Fruit fly (Drosophila melanogaster) whole organism, embryonic: ENCODE data around the gene Ide.

Experiments used
- B-H1 ChIP-seq: fragments of 200-800 bp; sonication (Bioruptor generic); IDR thresholded peaks from 3 replicates; pipeline ENCODE4 v1.3.6; 2022; ENCODE audit warnings: missing biosample characterization, missing genetic modification characterization
- B-H2 ChIP-seq: fragments of 200-800 bp; sonication (Bioruptor generic); optimal IDR thresholded peaks from 2 replicates; lab custom pipeline; 2018; ENCODE audit warnings: missing biosample characterization, mild to moderate bottlenecking, missing genetic modification characterization
- Bgb ChIP-seq: fragments of 200-800 bp; sonication (Bioruptor generic); IDR thresholded peaks from 2 replicates; pipeline ENCODE4 v1.3.6; 2022; ENCODE audit warnings: missing biosample characterization, missing genetic modification characterization; ENCODE audit not compliant: partially characterized antibody
- CG11456 ChIP-seq: fragments of 200-800 bp; sonication (Bioruptor generic); IDR thresholded peaks from 3 replicates; pipeline ENCODE4 v1.3.6; 2022; ENCODE audit warnings: missing biosample characterization, missing genetic modification characterization
- CG12219 ChIP-seq: fragments of 200-800 bp; sonication (Bioruptor generic); optimal IDR thresholded peaks from 3 replicates; lab custom pipeline; 2018; ENCODE audit warnings: missing biosample characterization, mild to moderate bottlenecking, missing genetic modification characterization
- CG13624 ChIP-seq: fragments of 200-800 bp; sonication (Bioruptor generic); optimal IDR thresholded peaks from 2 replicates; lab custom pipeline; 2016; ENCODE audit warnings: missing biosample characterization, missing genetic modification characterization
- CG15269 ChIP-seq: fragments of 200-800 bp; sonication (Bioruptor generic); optimal IDR thresholded peaks from 2 replicates; lab custom pipeline; 2018; ENCODE audit warnings: missing biosample characterization, mild to moderate bottlenecking, missing genetic modification characterization, moderate library complexity
- CG17359 ChIP-seq: fragments of 200-800 bp; sonication (Bioruptor generic); optimal IDR thresholded peaks from 3 replicates; lab custom pipeline; 2018; ENCODE audit warnings: missing biosample characterization, mild to moderate bottlenecking, missing genetic modification characterization, moderate library complexity
- CG17385 ChIP-seq: fragments of 200-800 bp; sonication (Bioruptor generic); optimal IDR thresholded peaks from 3 replicates; lab custom pipeline; 2018; ENCODE audit warnings: missing biosample characterization, mild to moderate bottlenecking, missing genetic modification characterization
- CG17802 ChIP-seq: fragments of 200-800 bp; sonication (Bioruptor generic); optimal IDR thresholded peaks from 2 replicates; lab custom pipeline; 2018; ENCODE audit warnings: missing biosample characterization, mild to moderate bottlenecking, missing genetic modification characterization, moderate library complexity
- CG18619 ChIP-seq: fragments of 200-800 bp; sonication (Bioruptor generic); optimal IDR thresholded peaks from 3 replicates; lab custom pipeline; 2017; ENCODE audit warnings: missing biosample characterization, mild to moderate bottlenecking, missing genetic modification characterization
- CG2875 ChIP-seq: fragments of 200-800 bp; sonication (Bioruptor generic); optimal IDR thresholded peaks from 2 replicates; lab custom pipeline; 2017; ENCODE audit warnings: missing biosample characterization, mild to moderate bottlenecking, missing genetic modification characterization, missing genetic modification reagents
- CG31365 ChIP-seq: fragments of 200-800 bp; sonication (Bioruptor generic); optimal IDR thresholded peaks from 2 replicates; lab custom pipeline; 2018; ENCODE audit warnings: missing biosample characterization, mild to moderate bottlenecking, missing genetic modification characterization
- CG33213 ChIP-seq: fragments of 200-800 bp; sonication (Bioruptor generic); optimal IDR thresholded peaks from 3 replicates; lab custom pipeline; 2016; ENCODE audit warnings: missing biosample characterization, missing genetic modification characterization
- CG4282 ChIP-seq: fragments of 200-800 bp; sonication (Bioruptor generic); optimal IDR thresholded peaks from 2 replicates; lab custom pipeline; 2016; ENCODE audit warnings: missing biosample characterization, missing genetic modification characterization
- CG4854 ChIP-seq: fragments of 200-800 bp; sonication (Bioruptor generic); optimal IDR thresholded peaks from 2 replicates; lab custom pipeline; 2016; ENCODE audit warnings: missing biosample characterization, missing genetic modification characterization, inconsistent platforms
- CG6272 ChIP-seq: fragments of 200-800 bp; sonication (Bioruptor generic); IDR thresholded peaks from 2 replicates; pipeline ENCODE4 v1.3.6; 2022; ENCODE audit warnings: missing biosample characterization, missing genetic modification characterization
- CG7556 ChIP-seq: fragments of 200-800 bp; sonication (Bioruptor generic); optimal IDR thresholded peaks from 2 replicates; lab custom pipeline; 2017; ENCODE audit warnings: missing biosample characterization, mild to moderate bottlenecking, missing genetic modification characterization
- CG7928 ChIP-seq: fragments of 200-800 bp; sonication (Bioruptor generic); optimal IDR thresholded peaks from 2 replicates; lab custom pipeline; 2017; ENCODE audit warnings: missing biosample characterization, mild to moderate bottlenecking, missing genetic modification characterization
- CG9727 ChIP-seq: fragments of 200-800 bp; sonication (Bioruptor generic); optimal IDR thresholded peaks from 3 replicates; lab custom pipeline; 2017; ENCODE audit warnings: missing biosample characterization, mild to moderate bottlenecking, missing genetic modification characterization
- CG9797 ChIP-seq: fragments of 200-800 bp; sonication (Bioruptor generic); optimal IDR thresholded peaks from 3 replicates; lab custom pipeline; 2018; ENCODE audit warnings: missing biosample characterization, mild to moderate bottlenecking, missing genetic modification characterization
- Dbx ChIP-seq: fragments of 200-800 bp; sonication (Bioruptor generic); IDR thresholded peaks from 3 replicates; pipeline ENCODE4 v1.3.6; 2022; ENCODE audit warnings: missing biosample characterization, missing genetic modification characterization
- Dip3 ChIP-seq: fragments of 200-800 bp; sonication (Bioruptor generic); optimal IDR thresholded peaks from 3 replicates; lab custom pipeline; 2016; ENCODE audit warnings: missing biosample characterization, missing genetic modification characterization
- E2f2 ChIP-seq: fragments of 200-800 bp; sonication (Bioruptor generic); IDR thresholded peaks from 2 replicates; pipeline ENCODE4 v1.3.6; 2022; ENCODE audit warnings: missing biosample characterization, missing genetic modification characterization
- Eip74EF ChIP-seq, 2 experiments: fragments of 200-800 bp in 1 of 2; fragments of >200 bp in 1 of 2; sonication (Bioruptor generic) in 1 of 2; optimal IDR thresholded peaks; 2 replicates each; lab custom pipeline; 2017 to 2019; ENCODE audit warnings: missing biosample characterization in 2 of 2, missing genetic modification characterization in 2 of 2, mild to moderate bottlenecking in 1 of 2, moderate library complexity in 1 of 2
- NK7.1 ChIP-seq: fragments of 200-800 bp; sonication (Bioruptor generic); optimal IDR thresholded peaks from 3 replicates; lab custom pipeline; 2016; ENCODE audit warnings: missing biosample characterization, missing genetic modification characterization
- Nf-YC ChIP-seq: fragments of 200-800 bp; optimal IDR thresholded peaks from 3 replicates; lab custom pipeline; 2019; ENCODE audit warnings: missing biosample characterization, mild to moderate bottlenecking, missing genetic modification characterization, moderate library complexity
- Ptx1 ChIP-seq: fragments of 200-800 bp; sonication (Bioruptor generic); IDR thresholded peaks from 2 replicates; pipeline ENCODE4 v1.3.6; 2022; ENCODE audit warnings: missing biosample characterization, missing genetic modification characterization
- Rfx ChIP-seq: fragments of 200-800 bp; sonication (Bioruptor generic); IDR thresholded peaks from 2 replicates; pipeline ENCODE4 v1.3.6; 2022; ENCODE audit warnings: missing biosample characterization, missing genetic modification characterization
- Vsx1 ChIP-seq: fragments of 200-800 bp; sonication (Bioruptor generic); optimal IDR thresholded peaks from 2 replicates; lab custom pipeline; 2017; ENCODE audit warnings: missing biosample characterization, mild to moderate bottlenecking, missing genetic modification characterization, missing genetic modification reagents
- al ChIP-seq: fragments of 200-800 bp; sonication (Bioruptor generic); IDR thresholded peaks from 2 replicates; pipeline ENCODE4 v1.3.6; 2022; ENCODE audit warnings: missing biosample characterization, missing genetic modification characterization
- cad ChIP-seq: fragments of >200 bp; optimal IDR thresholded peaks from 2 replicates; lab custom pipeline; 2017; ENCODE audit warnings: missing biosample characterization, missing genetic modification characterization
- caup ChIP-seq: fragments of 200-800 bp; sonication (Bioruptor generic); optimal IDR thresholded peaks from 3 replicates; lab custom pipeline; 2017; ENCODE audit warnings: missing biosample characterization, mild to moderate bottlenecking, missing genetic modification characterization, moderate library complexity; ENCODE audit not compliant: severe bottlenecking
- ewg ChIP-seq: fragments of 200-800 bp; sonication (Bioruptor generic); optimal IDR thresholded peaks from 3 replicates; lab custom pipeline; 2017; ENCODE audit warnings: mild to moderate bottlenecking, missing biosample characterization, missing genetic modification reagents, missing genetic modification characterization
- exex ChIP-seq: fragments of 200-800 bp; sonication (Bioruptor generic); optimal IDR thresholded peaks from 4 replicates; lab custom pipeline; 2018; ENCODE audit warnings: missing biosample characterization, mild to moderate bottlenecking, missing genetic modification characterization, moderate library complexity
- fu2 ChIP-seq: fragments of 200-800 bp; sonication (Bioruptor generic); optimal IDR thresholded peaks from 2 replicates; lab custom pipeline; 2016; ENCODE audit warnings: missing biosample characterization, missing genetic modification characterization
- ham ChIP-seq: fragments of 200-800 bp; sonication (Bioruptor generic); IDR thresholded peaks from 2 replicates; pipeline ENCODE4 v1.3.6; 2022; ENCODE audit warnings: missing biosample characterization, missing genetic modification characterization
- jigr1 ChIP-seq: fragments of 200-800 bp; sonication (Bioruptor generic); IDR thresholded peaks from 3 replicates; pipeline ENCODE4 v1.3.6; 2022; ENCODE audit warnings: missing biosample characterization, missing genetic modification characterization
- nom ChIP-seq: fragments of 200-800 bp; sonication (Bioruptor generic); optimal IDR thresholded peaks from 2 replicates; lab custom pipeline; 2017; ENCODE audit warnings: missing biosample characterization, missing genetic modification characterization, mild to moderate bottlenecking, moderate library complexity, missing genetic modification reagents
- odd ChIP-seq: fragments of 200-800 bp; sonication (Bioruptor generic); optimal IDR thresholded peaks from 2 replicates; lab custom pipeline; 2017; ENCODE audit warnings: missing biosample characterization, mild to moderate bottlenecking, missing genetic modification characterization
- psq ChIP-seq: fragments of 200-800 bp; sonication (Bioruptor generic); optimal IDR thresholded peaks from 2 replicates; lab custom pipeline; 2017; ENCODE audit warnings: missing biosample characterization, missing genetic modification characterization
- ranshi ChIP-seq: fragments of 200-800 bp; sonication (Bioruptor generic); IDR thresholded peaks from 2 replicates; pipeline ENCODE4 v1.3.6; 2022; ENCODE audit warnings: missing biosample characterization, missing genetic modification characterization
- sqz ChIP-seq: fragments of 200-800 bp; sonication (Bioruptor generic); optimal IDR thresholded peaks from 3 replicates; lab custom pipeline; 2018; ENCODE audit warnings: missing biosample characterization, mild to moderate bottlenecking, missing genetic modification characterization
- tll ChIP-seq, 2 experiments: fragments of 200-800 bp in 1 of 2; fragments of >200 bp in 1 of 2; sonication (Bioruptor generic) in 1 of 2; optimal IDR thresholded peaks; 2 replicates each; lab custom pipeline; 2017 to 2019; ENCODE audit warnings: missing biosample characterization in 2 of 2, missing genetic modification characterization in 2 of 2, mild to moderate bottlenecking in 1 of 2, moderate library complexity in 1 of 2
- twi ChIP-seq: fragments of 200-800 bp; optimal IDR thresholded peaks from 2 replicates; lab custom pipeline; 2019; ENCODE audit warnings: missing biosample characterization, mild to moderate bottlenecking, missing genetic modification characterization, moderate library complexity
- vnd ChIP-seq: fragments of 200-800 bp; sonication (Bioruptor generic); IDR thresholded peaks from 3 replicates; pipeline ENCODE4 v1.3.6; 2022; ENCODE audit warnings: missing biosample characterization, missing genetic modification characterization; ENCODE audit not compliant: partially characterized antibody
- vvl ChIP-seq: fragments of 200-800 bp; sonication (Bioruptor generic); IDR thresholded peaks from 2 replicates; pipeline ENCODE4 v1.3.6; 2022; ENCODE audit warnings: missing biosample characterization, missing genetic modification characterization
- z ChIP-seq: fragments of 200-800 bp; sonication (Bioruptor generic); IDR thresholded peaks from 3 replicates; pipeline ENCODE4 v1.3.6; 2022; ENCODE audit warnings: missing biosample characterization, missing genetic modification characterization
- zf30C ChIP-seq: fragments of 200-800 bp; sonication (Bioruptor generic); optimal IDR thresholded peaks from 3 replicates; lab custom pipeline; 2018; ENCODE audit warnings: missing biosample characterization, mild to moderate bottlenecking, missing genetic modification characterization

Ide gene

DNA sequence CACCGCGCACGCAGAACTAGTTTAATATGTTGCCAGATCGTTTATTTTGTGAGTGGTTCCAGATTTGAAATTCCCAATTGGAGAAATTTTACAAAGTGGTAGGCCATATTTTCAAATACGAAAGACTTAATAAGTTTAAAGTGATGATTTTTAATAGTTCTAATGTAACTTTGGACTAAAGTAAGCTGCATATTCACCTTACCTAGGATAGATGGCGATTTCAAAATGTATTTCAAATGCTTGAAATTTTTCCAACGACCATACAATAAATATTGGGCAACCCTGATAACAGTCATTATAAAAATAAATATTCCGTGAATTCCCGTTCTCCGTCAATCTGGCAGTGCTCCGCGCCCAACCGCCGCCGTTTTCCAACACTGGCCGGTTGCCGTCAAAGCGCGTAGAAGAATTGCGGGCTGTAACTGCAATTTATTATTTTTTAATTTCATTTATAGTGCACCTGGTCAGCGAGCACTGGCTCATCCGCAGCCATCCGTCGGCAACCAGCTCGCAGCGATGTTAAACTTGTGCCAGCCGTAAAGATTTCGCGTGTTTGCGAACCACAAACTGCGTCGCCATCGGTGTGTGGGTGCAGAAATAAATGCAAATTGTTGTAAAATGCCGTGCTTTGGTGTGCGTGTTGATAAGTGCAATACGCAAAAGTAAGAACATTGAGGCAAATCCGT lies at the start of gene Ide, which contains the start of gene RhoBTB (continued):
- TF ChIP-seq CG4854 (peak; percentile 55), B-H2 (GFP tag; lab: Kevin White, UChicago) (peak; percentile 82), Vsx1 (no peak), CG7556 (GFP tag; lab: Kevin White, UChicago) (peak; percentile 69), Dbx (peak; percentile 86), CG11456 (GFP tag; lab: Robert Waterston, UW) (peak; percentile 82), CG17802 (tag; lab: Kevin White, UChicago) (peak; percentile 25), twi (tag; lab: Kevin White, UChicago) (peak; percentile 81), NK7.1 (GFP tag; lab: Kevin White, UChicago) (peak; percentile 50), CG6272 (GFP tag; lab: Robert Waterston, UW) (peak; percentile 82), CG15269 (tag; lab: Kevin White, UChicago) (peak; percentile 83), vvl (GFP tag; lab: Robert Waterston, UW) (peak; percentile 66; the same call in 1 of the 2 replicates), CG17359 (tag; lab: Kevin White, UChicago) (peak; percentile 71), CG4282 (GFP tag; lab: Kevin White, UChicago) (no peak), Ptx1 (GFP tag; lab: Robert Waterston, UW) (peak; percentile 76), CG13624 (GFP tag; lab: Kevin White, UChicago) (peak; percentile 90), Rfx (GFP tag; lab: Robert Waterston, UW) (peak; percentile 86), ranshi (GFP tag; lab: Robert Waterston, UW) (peak; percentile 74; the same call in 1 of the 2 replicates), ham (GFP tag; lab: Robert Waterston, UW) (peak; percentile 51; the same call in 1 of the 2 replicates), jigr1 (peak; percentile 15; the same call in 1 of the 3 replicates), nom (peak; percentile 30), Bgb (peak; percentile 34; the same call in 1 of the 2 replicates), Eip74EF (GFP tag; optimal IDR thresholded peaks at IDR 0.05; lab: Kevin White, UChicago) (no peak), E2f2 (peak; percentile 83), CG33213 (GFP tag; lab: Kevin White, UChicago) (peak; percentile 81), odd (GFP tag; lab: Kevin White, UChicago) (no peak), Nf-YC (tag; lab: Kevin White, UChicago) (no peak), al (GFP tag; lab: Robert Waterston, UW) (peak; percentile 80), Dip3 (GFP tag; lab: Kevin White, UChicago) (peak; percentile 93), ewg (peak; percentile 74), CG7928 (GFP tag; lab: Kevin White, UChicago) (peak; percentile 57), B-H1 (GFP tag; lab: Robert Waterston, UW) (no peak), CG17385 (GFP tag; lab: Kevin White, UChicago) (peak; percentile 68), tll (GFP tag; optimal IDR thresholded peaks at IDR 0.05; lab: Kevin White, UChicago) (peak in 1 of 2 experiments; percentile 16), CG9727 (GFP tag; lab: Kevin White, UChicago) (peak; percentile 77), fu2 (GFP tag; lab: Kevin White, UChicago) (peak; percentile 92), CG2875 (GFP tag; lab: Kevin White, UChicago) (no peak), sqz (no peak), exex (peak; percentile 44), CG9797 (GFP tag; lab: Kevin White, UChicago) (peak; percentile 22), CG31365 (tag; lab: Kevin White, UChicago) (peak; percentile 3), vnd (GFP tag; lab: Robert Waterston, UW) (no peak), CG18619 (peak; percentile 80), psq (GFP tag; lab: Kevin White, UChicago) (peak; percentile 62), CG12219 (GFP tag; lab: Kevin White, UChicago) (peak; percentile 40), zf30C (GFP tag; lab: Kevin White, UChicago) (no peak), caup (peak; percentile 59), cad (no peak), z (GFP tag; lab: Robert Waterston, UW) (no peak)
